Fruit fly (Drosophila melanogaster): Measurements from ENCODE around the gene CG10026.

The CG10026 gene

DNA sequence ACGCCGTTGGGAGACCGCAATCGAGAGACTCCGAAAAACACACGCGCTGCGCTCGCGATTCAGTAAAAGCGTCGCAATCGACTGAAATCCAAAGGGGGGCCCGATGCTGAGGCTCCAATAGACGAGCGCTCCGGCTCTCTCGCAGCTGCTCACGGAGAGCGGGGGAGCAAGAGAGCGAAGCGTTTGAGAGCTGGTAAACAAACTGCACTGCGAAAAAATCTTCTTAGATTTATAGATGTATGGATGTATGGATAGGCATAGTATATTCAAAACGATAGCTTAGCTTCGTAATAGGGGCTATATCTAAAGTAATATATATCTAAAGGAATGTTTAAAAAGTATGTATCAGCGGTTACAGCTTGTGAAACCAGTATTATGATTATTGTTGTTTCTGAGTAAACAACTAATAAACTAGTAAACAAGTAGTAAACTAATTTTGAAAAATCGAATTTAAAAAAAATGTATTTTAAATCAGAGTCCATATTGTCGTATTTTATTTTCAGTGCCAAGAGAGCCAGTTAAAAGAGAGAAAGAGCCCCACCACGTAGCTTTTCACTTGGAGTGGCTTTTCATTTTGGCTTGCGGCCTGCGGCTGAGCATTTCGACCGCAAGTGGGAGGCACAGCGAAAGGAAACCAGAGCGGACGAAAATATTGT, 30.5 kb upstream of the CG10026 start, which contains the start of the genes Alp12 and CG13085 (continued):
- peak; percentile 85 for TF ChIP-seq E2f2 (GFP tag; IDR thresholded peaks at IDR 0.05)
- peak in 1 of 2 experiments; percentile 73 for TF ChIP-seq crp (GFP tag; optimal IDR thresholded peaks at IDR 0.05)
- no peak for TF ChIP-seq h (optimal IDR thresholded peaks at IDR 0.05)
- TF ChIP-seq CG17186 (GFP tag; optimal IDR thresholded peaks at IDR 0.05): peak; percentile 90
- peak; percentile 39 for TF ChIP-seq MESR4 (GFP tag; optimal IDR thresholded peaks at IDR 0.05)
- peak; percentile 96 for TF ChIP-seq CG32532 (GFP tag; IDR thresholded peaks at IDR 0.05)
- TF ChIP-seq CG33557 (GFP tag; optimal IDR thresholded peaks at IDR 0.05): peak; percentile 96
- peak; percentile 99 for TF ChIP-seq dmrt99B (tag; optimal IDR thresholded peaks at IDR 0.05)
- peak; percentile 93 for TF ChIP-seq Aef1 (GFP tag; IDR thresholded peaks at IDR 0.05)
- peak; percentile 96 for TF ChIP-seq Camta (GFP tag; optimal IDR thresholded peaks at IDR 0.05)
- TF ChIP-seq klu (GFP tag; IDR thresholded peaks at IDR 0.05): peak; percentile 95
- peak; percentile 91 for TF ChIP-seq CG3065 (GFP tag; optimal IDR thresholded peaks at IDR 0.05)
- peak; percentile 95 for TF ChIP-seq pho (GFP tag; optimal IDR thresholded peaks at IDR 0.05)
- no peak for TF ChIP-seq HLH4C (GFP tag; IDR thresholded peaks at IDR 0.05; ENCODE audit: partially characterized antibody)
- peak; percentile 94 for TF ChIP-seq slou (GFP tag; optimal IDR thresholded peaks at IDR 0.05)
- peak; percentile 86 for TF ChIP-seq Jarid2 (GFP tag; optimal IDR thresholded peaks at IDR 0.05)
- TF ChIP-seq ro (GFP tag; IDR thresholded peaks at IDR 0.05): peak; percentile 93
- peak in 1 of 3 experiments; percentile 93 for TF ChIP-seq Stat92E (GFP tag; optimal IDR thresholded peaks at IDR 0.05)
- TF ChIP-seq CG17328 (GFP tag; IDR thresholded peaks at IDR 0.05): peak; percentile 93
- peak; percentile 94 for TF ChIP-seq CG30431 (GFP tag; optimal IDR thresholded peaks at IDR 0.05)
- TF ChIP-seq CG8765 (GFP tag; IDR thresholded peaks at IDR 0.05): peak; percentile 67
- TF ChIP-seq CG9437 (GFP tag; optimal IDR thresholded peaks at IDR 0.05): peak; percentile 96
- TF ChIP-seq CG12155 (GFP tag; optimal IDR thresholded peaks at IDR 0.05): peak; percentile 95
- peak; percentile 39 for TF ChIP-seq CG34224 (GFP tag; IDR thresholded peaks at IDR 0.05; ENCODE audit: partially characterized antibody)
- peak; percentile 95 for TF ChIP-seq CG16863 (GFP tag; optimal IDR thresholded peaks at IDR 0.05)
- TF ChIP-seq gcm (GFP tag; optimal IDR thresholded peaks at IDR 0.05): peak; percentile 99
- no peak for TF ChIP-seq CG8478 (optimal IDR thresholded peaks at IDR 0.05)
- peak; percentile 88 for TF ChIP-seq CG2116 (GFP tag; optimal IDR thresholded peaks at IDR 0.05)
- TF ChIP-seq CG1792 (GFP tag; optimal IDR thresholded peaks at IDR 0.05): peak; percentile 86
- TF ChIP-seq CG11723 (GFP tag; optimal IDR thresholded peaks at IDR 0.05): peak; percentile 96
- TF ChIP-seq CG6854 (GFP tag; optimal IDR thresholded peaks at IDR 0.05): peak; percentile 98
- peak; percentile 95 for TF ChIP-seq sisA (GFP tag; IDR thresholded peaks at IDR 0.05)
- TF ChIP-seq HHEX (GFP tag; optimal IDR thresholded peaks at IDR 0.05): peak; percentile 98
- peak; percentile 95 for TF ChIP-seq CG14014 (GFP tag; IDR thresholded peaks at IDR 0.05)
- peak; percentile 98 for TF ChIP-seq lmd (GFP tag; IDR thresholded peaks at IDR 0.05)
- peak; percentile 98 for TF ChIP-seq wor (GFP tag; IDR thresholded peaks at IDR 0.05)
- peak; percentile 93 for TF ChIP-seq CG16815 (GFP tag; optimal IDR thresholded peaks at IDR 0.05)
- TF ChIP-seq sob (GFP tag; IDR thresholded peaks at IDR 0.05): peak; percentile 97
- TF ChIP-seq Scr (GFP tag; IDR thresholded peaks at IDR 0.05; ENCODE audit: partially characterized antibody): no peak
- peak; percentile 92 for TF ChIP-seq CG7786 (GFP tag; optimal IDR thresholded peaks at IDR 0.05)
- TF ChIP-seq CG18764 (GFP tag; optimal IDR thresholded peaks at IDR 0.05): peak; percentile 95
- no peak for TF ChIP-seq ash1 (GFP tag; optimal IDR thresholded peaks at IDR 0.05)
- TF ChIP-seq cwo (GFP tag; optimal IDR thresholded peaks at IDR 0.05): peak; percentile 97
- peak; percentile 98 for TF ChIP-seq bcd (GFP tag; optimal IDR thresholded peaks at IDR 0.05)
- no peak for TF ChIP-seq Dfd (GFP tag; optimal IDR thresholded peaks at IDR 0.05)
- TF ChIP-seq CG7928 (GFP tag; optimal IDR thresholded peaks at IDR 0.05): peak; percentile 79
- no peak for TF ChIP-seq bbx (GFP tag; IDR thresholded peaks at IDR 0.05; ENCODE audit: partially characterized antibody)
- TF ChIP-seq nau (GFP tag; optimal IDR thresholded peaks at IDR 0.05): peak; percentile 99
- peak; percentile 78 for TF ChIP-seq grn (GFP tag; optimal IDR thresholded peaks at IDR 0.05)
- peak; percentile 96 for TF ChIP-seq stc (GFP tag; IDR thresholded peaks at IDR 0.05)
